Worm (Caenorhabditis elegans) whole organism, early embryonic: ENCODE results near the gene taf-2.

Experiments
- aly-1 ChIP-seq: sonication (generic microtip); optimal IDR thresholded peaks from 2 replicates; lab custom pipeline; 2016; ENCODE audit warnings: missing genetic modification characterization, missing compliant biosample characterization
- ama-1 ChIP-seq: fragments of 150-350 bp; optimal IDR thresholded peaks from 2 replicates; lab custom pipeline; 2014
- hmbx-1 ChIP-seq: sonication (generic microtip); optimal IDR thresholded peaks from 2 replicates; lab custom pipeline; 2016; ENCODE audit warnings: mild to moderate bottlenecking, missing genetic modification characterization, missing compliant biosample characterization
- hmg-4 ChIP-seq: fragments of 200-800 bp; sonication (Bioruptor generic); optimal IDR thresholded peaks from 2 replicates; lab custom pipeline; 2018; ENCODE audit warnings: mild to moderate bottlenecking, missing genetic modification characterization, missing compliant biosample characterization
- scrt-1 ChIP-seq: fragments of 200-800 bp; sonication (Bioruptor generic); IDR thresholded peaks from 2 replicates; pipeline ENCODE4 v1.3.6; 2022; ENCODE audit warnings: missing genetic modification characterization, missing compliant biosample characterization
- tra-4 ChIP-seq: sonication (generic microtip); optimal IDR thresholded peaks from 2 replicates; lab custom pipeline; 2017; ENCODE audit warnings: missing genetic modification characterization, missing compliant biosample characterization

DNA sequence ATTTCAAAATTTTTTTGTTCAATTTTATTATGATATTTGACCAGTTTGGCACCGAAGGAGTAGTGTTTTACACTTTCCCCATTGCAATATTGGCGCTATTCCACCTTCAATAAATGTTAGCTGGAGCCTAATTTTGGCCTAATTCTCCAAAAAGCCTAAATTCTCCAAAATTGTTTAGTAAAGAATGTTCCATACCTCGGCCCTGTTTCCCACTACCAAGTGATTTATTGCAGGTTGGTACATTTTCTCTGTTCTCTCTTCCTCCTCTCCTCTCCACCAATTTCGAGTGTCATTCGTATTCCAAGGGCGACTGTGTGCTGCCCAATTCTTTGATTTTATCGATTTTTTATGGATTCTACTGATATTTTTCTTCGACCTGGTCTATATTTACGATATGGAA lies 15.3 kb downstream of the taf-2 start, which contains the start of gene Y37E11B.2:
- TF ChIP-seq hmg-4: no peak
- no peak for TF ChIP-seq tra-4 (tag; lab: Kevin White, UChicago)
- no peak for TF ChIP-seq ama-1 (lab: Kevin White, UChicago)
- no peak for TF ChIP-seq scrt-1 (GFP tag; lab: Robert Waterston, UW)
- no peak for TF ChIP-seq hmbx-1
- no peak for TF ChIP-seq aly-1 (tag; lab: Kevin White, UChicago)
